Worm (Caenorhabditis elegans): ENCODE results near the gene sec-5.

DNA sequence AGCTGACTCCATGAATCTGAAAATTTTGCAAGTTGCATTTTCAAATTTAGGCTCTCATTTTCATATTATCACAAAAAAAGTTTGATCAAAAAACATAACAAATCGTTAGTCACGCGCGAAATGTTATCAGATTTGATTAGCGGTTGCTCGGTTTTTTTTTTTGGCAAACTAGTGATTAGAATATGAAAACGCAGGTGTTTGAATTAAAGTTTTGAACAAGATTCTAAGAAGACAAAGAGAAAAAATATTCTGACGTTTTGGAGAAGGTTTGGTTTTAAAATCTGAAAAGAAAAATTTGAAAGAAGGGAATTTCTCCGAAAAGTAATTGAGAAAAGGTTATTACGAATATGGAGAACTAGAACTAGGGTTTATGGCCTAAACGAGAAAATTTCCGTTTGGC lies 32.6 kb downstream of the sec-5 start:
- no peak for TF ChIP-seq lin-11 (tag; optimal IDR thresholded peaks at IDR 0.05)
- no peak for TF ChIP-seq Y22D7AL.16 (tag; optimal IDR thresholded peaks at IDR 0.05)
- no peak for TF ChIP-seq ama-1 (optimal IDR thresholded peaks at IDR 0.05)
- TF ChIP-seq ceh-31 (tag; optimal IDR thresholded peaks at IDR 0.05) = no peak
- TF ChIP-seq ceh-24 (tag; optimal IDR thresholded peaks at IDR 0.05) = no peak
- no peak for TF ChIP-seq ceh-6 (GFP tag; optimal IDR thresholded peaks at IDR 0.05)
- no peak for TF ChIP-seq ceh-45 (GFP tag; IDR thresholded peaks at IDR 0.05)
- no peak for TF ChIP-seq tbx-2 (tag; optimal IDR thresholded peaks at IDR 0.05)
- no peak for TF ChIP-seq pqm-1 (tag; optimal IDR thresholded peaks at IDR 0.05)
- no peak for TF ChIP-seq fkh-6 (tag; optimal IDR thresholded peaks at IDR 0.05)
- TF ChIP-seq ref-2 (tag; optimal IDR thresholded peaks at IDR 0.05) = no peak

All from whole organism, late embryonic.